Worm (Caenorhabditis elegans) whole organism, L4 larva: Measurements from ENCODE around the gene C55B6.7.

Experiments
- ceh-82 ChIP-seq: sonication (generic microtip); optimal IDR thresholded peaks from 2 replicates; lab custom pipeline; 2017; ENCODE audit warnings: missing biosample characterization, missing genetic modification characterization
- dmd-8 ChIP-seq: fragments of 200-800 bp; sonication (Bioruptor generic); IDR thresholded peaks from 2 replicates; pipeline ENCODE4 v1.3.6; 2022; ENCODE audit warnings: missing genetic modification characterization, missing compliant biosample characterization
- fos-1 ChIP-seq: fragments of 150-350 bp; optimal IDR thresholded peaks from 2 replicates; lab custom pipeline; 2014; ENCODE audit warnings: missing biosample characterization, missing genetic modification characterization
- gei-8 ChIP-seq: fragments of 200-800 bp; sonication (Bioruptor generic); optimal IDR thresholded peaks from 2 replicates; lab custom pipeline; 2018; ENCODE audit warnings: mild to moderate bottlenecking, missing genetic modification characterization, missing compliant biosample characterization
- lin-15B ChIP-seq: fragments of 150-350 bp; sonication (generic microtip); optimal IDR thresholded peaks from 3 replicates; lab custom pipeline; 2014; ENCODE audit warnings: missing biosample characterization, missing genetic modification characterization
- lin-29 ChIP-seq: fragments of 200-800 bp; sonication (Bioruptor generic); IDR thresholded peaks from 2 replicates; pipeline ENCODE4 v1.3.6; 2022; ENCODE audit warnings: missing genetic modification reagents, missing genetic modification characterization, missing compliant biosample characterization
- madf-5 ChIP-seq, 2 experiments: fragments of 200-800 bp; sonication (Bioruptor generic); IDR thresholded peaks; 2 replicates each; pipeline ENCODE4 v1.3.6; 2022; ENCODE audit warnings: missing compliant biosample characterization in 2 of 2, missing genetic modification characterization in 2 of 2
- nhr-77 ChIP-seq: fragments of 150-350 bp; optimal IDR thresholded peaks from 2 replicates; lab custom pipeline; 2014; ENCODE audit warnings: missing biosample characterization, missing genetic modification characterization
- tra-1 ChIP-seq: fragments of 200-800 bp; sonication (Bioruptor generic); IDR thresholded peaks from 2 replicates; pipeline ENCODE4 v1.3.6; 2022; ENCODE audit warnings: missing genetic modification reagents, missing genetic modification characterization, missing compliant biosample characterization
- unc-39 ChIP-seq: sonication (generic microtip); optimal IDR thresholded peaks from 2 replicates; lab custom pipeline; 2017; ENCODE audit warnings: missing biosample characterization, missing genetic modification characterization
- ztf-11 ChIP-seq: fragments of 150-350 bp; optimal IDR thresholded peaks from 2 replicates; lab custom pipeline; 2014; ENCODE audit warnings: missing biosample characterization, missing genetic modification characterization

DNA sequence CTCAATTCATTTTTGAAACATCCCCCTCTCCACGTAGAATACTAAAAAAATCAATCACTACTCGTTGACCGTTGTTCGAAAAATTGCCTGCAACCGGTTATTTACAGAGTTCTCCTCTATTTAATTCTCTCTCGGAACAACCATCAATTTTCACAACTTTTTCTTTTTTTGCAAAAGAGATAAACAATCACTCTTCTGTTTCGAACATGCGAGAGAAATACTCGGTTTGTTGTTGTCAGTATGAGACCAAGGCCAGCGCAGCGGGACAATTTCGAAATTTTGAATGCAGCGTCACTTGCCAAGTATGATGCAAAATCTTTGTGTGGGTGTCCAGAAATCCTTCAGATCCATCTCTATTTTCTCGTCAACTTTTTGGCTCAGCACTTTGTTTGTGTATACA is 38.5 kb upstream of the C55B6.7 start:
- TF ChIP-seq unc-39 = no peak
- no peak for TF ChIP-seq madf-5 (GFP tag; IDR thresholded peaks at IDR 0.05; lab: Robert Waterston, UW)
- TF ChIP-seq fos-1 (tag; lab: Kevin White, UChicago) = no peak
- no peak for TF ChIP-seq gei-8 (GFP tag; lab: Kevin White, UChicago)
- no peak for TF ChIP-seq dmd-8
- no peak for TF ChIP-seq lin-29 (GFP tag; lab: Robert Waterston, UW)
- TF ChIP-seq lin-15B (tag; lab: Kevin White, UChicago) = no peak
- no peak for TF ChIP-seq ztf-11 (tag; lab: Kevin White, UChicago)
- no peak for TF ChIP-seq tra-1
- no peak for TF ChIP-seq ceh-82
- TF ChIP-seq nhr-77 = no peak
